Fruit fly (Drosophila melanogaster): ENCODE measurements around the gene Gs2.

DNA sequence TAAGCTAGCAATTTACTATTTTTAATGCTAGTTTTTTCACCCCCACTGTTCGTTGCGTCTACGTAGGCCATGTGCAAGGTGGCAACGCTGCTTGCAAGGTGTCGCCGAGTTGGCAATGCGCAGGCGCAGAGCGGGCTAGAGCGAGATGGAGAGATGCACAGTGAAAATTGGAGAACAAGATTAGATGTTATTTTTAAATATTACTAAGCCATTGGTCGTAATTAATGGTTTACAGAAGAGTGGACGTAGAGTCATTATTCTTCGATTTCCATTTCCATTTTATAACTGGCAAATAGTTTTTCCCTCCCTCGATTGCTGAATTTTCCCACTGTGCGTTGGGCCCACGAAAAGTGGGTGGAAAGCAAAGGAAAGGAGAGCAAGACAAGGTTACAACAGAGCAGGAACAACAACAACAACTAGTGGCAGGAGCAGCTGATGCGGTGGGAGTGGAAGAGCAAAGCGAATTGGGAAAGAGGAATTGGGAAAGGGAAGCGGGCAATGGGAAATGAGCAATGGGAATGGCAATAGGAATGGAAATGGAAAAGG lies 30.3 kb downstream of the Gs2 start:
- TF ChIP-seq Dll (optimal IDR thresholded peaks at IDR 0.05) (no peak), usp (GFP tag; optimal IDR thresholded peaks at IDR 0.05) (no peak), CG8478 (optimal IDR thresholded peaks at IDR 0.05) (no peak), pan (optimal IDR thresholded peaks at IDR 0.05) (no peak), EcR (GFP tag; optimal IDR thresholded peaks at IDR 0.05) (no peak), psq (optimal IDR thresholded peaks at IDR 0.05) (no peak)
